Worm (Caenorhabditis elegans): ENCODE results near the gene kbp-2.

kbp-2 gene

ce11 chrIII:4917960-4918712 lies 14.5 kb upstream of the kbp-2 start, which contains the start of gene rpb-8 (continued):
- TF ChIP-seq rnt-1 (tag; optimal IDR thresholded peaks at IDR 0.05) (peak; percentile 74), nhr-71 (tag; optimal IDR thresholded peaks at IDR 0.05) (peak; percentile 49), blmp-1 (tag; optimal IDR thresholded peaks at IDR 0.05) (peak; percentile 77), fkh-10 (GFP tag; optimal IDR thresholded peaks at IDR 0.05) (no peak), F16B12.6 (tag; optimal IDR thresholded peaks at IDR 0.05) (no peak), unc-130 (tag; optimal IDR thresholded peaks at IDR 0.05) (peak; percentile 26), hpl-2 (GFP tag; optimal IDR thresholded peaks at IDR 0.05) (peak; percentile 19), xbp-1 (tag; optimal IDR thresholded peaks at IDR 0.05) (peak; percentile 29), ztf-11 (tag; optimal IDR thresholded peaks at IDR 0.05) (no peak), lin-13 (GFP tag; optimal IDR thresholded peaks at IDR 0.05) (peak; percentile 38)

DNA sequence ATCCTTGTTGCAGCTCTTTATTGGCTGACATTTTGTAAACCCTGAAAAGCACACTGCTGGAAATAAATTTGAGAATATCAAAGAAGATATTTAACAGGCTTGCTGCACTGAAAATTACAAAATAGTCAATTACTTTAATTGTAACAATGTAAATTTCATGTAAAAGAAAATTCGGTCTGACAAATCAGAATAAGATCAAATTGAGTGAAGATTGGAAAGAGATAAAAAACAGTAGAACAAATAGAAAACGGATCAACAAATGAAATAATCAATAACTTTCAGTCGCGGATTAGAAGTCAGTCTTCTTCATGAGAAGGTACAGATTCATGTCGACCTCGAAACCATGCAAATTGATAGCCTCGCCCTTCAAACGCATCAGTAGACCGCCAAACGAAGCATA lies 13.4 kb upstream of the kbp-2 start, which contains the start of gene rars-1:
rars-1 (minus strand) TSS at position 101 of the 400 bp plus-strand sequence.
- TF ChIP-seq efl-1 (optimal IDR thresholded peaks at IDR 0.05) (no peak), efl-1 (GFP tag; optimal IDR thresholded peaks at IDR 0.05 in 1 of 2) (peak in 1 of 2 experiments; percentile 52), grh-1 (GFP tag; IDR thresholded peaks at IDR 0.05) (no peak)

ce11 chrIII:4913736-4914135 lies 10.1 kb upstream of the kbp-2 start:
- TF ChIP-seq lin-39 (tag; optimal IDR thresholded peaks at IDR 0.05) (no peak), F16B12.6 (tag; optimal IDR thresholded peaks at IDR 0.05) (no peak), xbp-1 (tag; optimal IDR thresholded peaks at IDR 0.05) (no peak), aha-1 (tag; optimal IDR thresholded peaks at IDR 0.05) (no peak), fkh-8 (tag; optimal IDR thresholded peaks at IDR 0.05) (no peak), ceh-90 (tag; optimal IDR thresholded peaks at IDR 0.05) (no peak), mef-2 (tag; optimal IDR thresholded peaks at IDR 0.05) (no peak), tlp-1 (tag; optimal IDR thresholded peaks at IDR 0.05) (no peak), isw-1 (GFP tag; IDR thresholded peaks at IDR 0.05) (no peak), nhr-20 (tag; optimal IDR thresholded peaks at IDR 0.05) (no peak)

- TF ChIP-seq lir-3 (tag; optimal IDR thresholded peaks at IDR 0.05; ENCODE audit: poor library complexity) (peak; percentile 93), lin-14 (GFP tag; optimal IDR thresholded peaks at IDR 0.05) (peak; percentile 71), mep-1 (tag; optimal IDR thresholded peaks at IDR 0.05) (peak; percentile 84), hlh-4 (tag; optimal IDR thresholded peaks at IDR 0.05) (peak; percentile 22), nhr-28 (tag; optimal IDR thresholded peaks at IDR 0.05) (no peak), mdl-1 (tag; optimal IDR thresholded peaks at IDR 0.05) (no peak), pax-3 (tag; optimal IDR thresholded peaks at IDR 0.05) (peak; percentile 76), xbp-1 (tag; optimal IDR thresholded peaks at IDR 0.05) (peak; percentile 78), sptf-1 (tag; optimal IDR thresholded peaks at IDR 0.05) (no peak), nhr-47 (tag; optimal IDR thresholded peaks at IDR 0.05) (peak; percentile 82), nhr-71 (tag; optimal IDR thresholded peaks at IDR 0.05) (peak; percentile 84), snu-23 (GFP tag; optimal IDR thresholded peaks at IDR 0.05) (peak; percentile 75), nhr-11 (tag; optimal IDR thresholded peaks at IDR 0.05) (no peak), ztf-11 (tag; optimal IDR thresholded peaks at IDR 0.05) (peak in 1 of 2 experiments; percentile 88), aly-2 (tag; optimal IDR thresholded peaks at IDR 0.05) (no peak), sox-4 (tag; optimal IDR thresholded peaks at IDR 0.05) (peak; percentile 87), Y116A8C.19 (tag; optimal IDR thresholded peaks at IDR 0.05; ENCODE audit: borderline replicate concordance) (peak; percentile 73), snpc-4 (tag; optimal IDR thresholded peaks at IDR 0.05) (no peak), unc-130 (tag; optimal IDR thresholded peaks at IDR 0.05) (no peak), nhr-19 (GFP tag; conservative IDR thresholded peaks at IDR 0.05) (peak; percentile 66), tbx-2 (tag; optimal IDR thresholded peaks at IDR 0.05) (peak; percentile 82), C34B4.2 (tag; optimal IDR thresholded peaks at IDR 0.05) (no peak), mef-2 (tag; optimal IDR thresholded peaks at IDR 0.05) (no peak), F16B12.6 (tag; optimal IDR thresholded peaks at IDR 0.05) (peak; percentile 40), mab-9 (GFP tag; IDR thresholded peaks at IDR 0.05) (no peak; the same call in 1 of the 2 replicates), swsn-7 (tag; optimal IDR thresholded peaks at IDR 0.05) (peak; percentile 70), nhr-77 (tag; optimal IDR thresholded peaks at IDR 0.05) (no peak), sup-37 (GFP tag; optimal IDR thresholded peaks at IDR 0.05) (no peak), dsc-1 (tag; optimal IDR thresholded peaks at IDR 0.05) (peak; percentile 84), elt-3 (tag; optimal IDR thresholded peaks at IDR 0.05) (peak in 1 of 6 experiments; percentile 14), isw-1 (GFP tag; IDR thresholded peaks at IDR 0.05) (peak; percentile 35), nhr-20 (tag; optimal IDR thresholded peaks at IDR 0.05) (peak; percentile 74)
Observed at ce11 chrIII:4912317-4912716, 8.6 kb upstream of the kbp-2 start, which contains the start of the genes F26F4.9 and cee-1. F26F4.9 (minus strand) TSS chrIII:4912521. cee-1 (plus strand) TSS chrIII:4912699.

All from whole organism, L1 larva.